Fruit fly (Drosophila melanogaster): Measurements from ENCODE around the gene CG9121.
A peak's percentile ranks its signal among the peaks of the same experiment; 100 is the strongest.

CG9121 gene

dm6 chr2L:5063936-5064335, 13.1 kb upstream of the CG9121 start (continued):
- TF ChIP-seq CG3281 (GFP tag; optimal IDR thresholded peaks at IDR 0.05), result no peak
- TF ChIP-seq CG17186 (GFP tag; optimal IDR thresholded peaks at IDR 0.05), result no peak
- peak; percentile 24 for TF ChIP-seq Nf-YC (tag; optimal IDR thresholded peaks at IDR 0.05)
- peak; percentile 44 for TF ChIP-seq CG4328 (GFP tag; optimal IDR thresholded peaks at IDR 0.05)
- no peak for TF ChIP-seq CG8359 (GFP tag; optimal IDR thresholded peaks at IDR 0.05; ENCODE audit: borderline replicate concordance)
- TF ChIP-seq CG14441 (GFP tag; IDR thresholded peaks at IDR 0.05), result no peak
- TF ChIP-seq Mad (GFP tag; optimal IDR thresholded peaks at IDR 0.05), result no peak
- no peak for TF ChIP-seq exex (tag; optimal IDR thresholded peaks at IDR 0.05)
- TF ChIP-seq seq (GFP tag; IDR thresholded peaks at IDR 0.05), result peak; percentile 43; the same call in 1 of the 2 replicates
- TF ChIP-seq yki (optimal IDR thresholded peaks at IDR 0.05), result no peak
- no peak for TF ChIP-seq zen2 (GFP tag; IDR thresholded peaks at IDR 0.05; ENCODE audit: partially characterized antibody)
- TF ChIP-seq CG14667 (GFP tag; IDR thresholded peaks at IDR 0.05), result no peak
- TF ChIP-seq Ravus (GFP tag; IDR thresholded peaks at IDR 0.05), result no peak
- no peak for TF ChIP-seq YL-1 (GFP tag; optimal IDR thresholded peaks at IDR 0.05)
- TF ChIP-seq CG4360 (GFP tag; IDR thresholded peaks at IDR 0.05), result no peak
- no peak for TF ChIP-seq Adf1 (GFP tag; IDR thresholded peaks at IDR 0.05)
- TF ChIP-seq amos (GFP tag; IDR thresholded peaks at IDR 0.05; ENCODE audit: partially characterized antibody), result no peak
- TF ChIP-seq HLH54F (GFP tag; optimal IDR thresholded peaks at IDR 0.05), result no peak
- TF ChIP-seq dpn (GFP tag; optimal IDR thresholded peaks at IDR 0.05), result no peak
- no peak for TF ChIP-seq CG1233 (GFP tag; optimal IDR thresholded peaks at IDR 0.05)
- no peak for TF ChIP-seq CG11560 (tag; IDR thresholded peaks at IDR 0.05)
- no peak for TF ChIP-seq Usf (GFP tag; optimal IDR thresholded peaks at IDR 0.05)
- TF ChIP-seq hth (optimal IDR thresholded peaks at IDR 0.05), result no peak
- no peak for TF ChIP-seq CG2116 (GFP tag; optimal IDR thresholded peaks at IDR 0.05)
- no peak for TF ChIP-seq CG14860 (GFP tag; IDR thresholded peaks at IDR 0.05; ENCODE audit: partially characterized antibody)
- no peak for TF ChIP-seq CG7271 (tag; optimal IDR thresholded peaks at IDR 0.05)
- TF ChIP-seq CG12942 (GFP tag; optimal IDR thresholded peaks at IDR 0.05), result no peak
- TF ChIP-seq CG11456 (GFP tag; IDR thresholded peaks at IDR 0.05), result no peak
- TF ChIP-seq CG13296 (GFP tag; optimal IDR thresholded peaks at IDR 0.05), result peak; percentile 29
- no peak for TF ChIP-seq TFAM (GFP tag; optimal IDR thresholded peaks at IDR 0.05)
- no peak for TF ChIP-seq Dad (GFP tag; optimal IDR thresholded peaks at IDR 0.05)
- TF ChIP-seq Side (GFP tag; optimal IDR thresholded peaks at IDR 0.05), result no peak
- no peak for TF ChIP-seq CG12744 (GFP tag; optimal IDR thresholded peaks at IDR 0.05)
- no peak for TF ChIP-seq lola (GFP tag; optimal IDR thresholded peaks at IDR 0.05)
- TF ChIP-seq mirr (GFP tag; optimal IDR thresholded peaks at IDR 0.05), result peak; percentile 44
- TF ChIP-seq Hr78 (GFP tag; optimal IDR thresholded peaks at IDR 0.05), result no peak
- TF ChIP-seq CG11398 (GFP tag; optimal IDR thresholded peaks at IDR 0.05), result no peak
- TF ChIP-seq CG9437 (GFP tag; optimal IDR thresholded peaks at IDR 0.05), result no peak
- TF ChIP-seq Meics (GFP tag; optimal IDR thresholded peaks at IDR 0.05), result no peak
- TF ChIP-seq Atf3 (GFP tag; optimal IDR thresholded peaks at IDR 0.05), result no peak
- TF ChIP-seq CG6791 (GFP tag; IDR thresholded peaks at IDR 0.05; ENCODE audit: partially characterized antibody), result no peak
- TF ChIP-seq hbn (GFP tag; IDR thresholded peaks at IDR 0.05; ENCODE audit: partially characterized antibody), result peak; percentile 33; the same call in 1 of the 2 replicates
- no peak for TF ChIP-seq Stat92E (GFP tag; optimal IDR thresholded peaks at IDR 0.05)
- no peak for TF ChIP-seq CG7928 (GFP tag; optimal IDR thresholded peaks at IDR 0.05)
- peak; percentile 52 for TF ChIP-seq Fer1 (GFP tag; optimal IDR thresholded peaks at IDR 0.05)
- TF ChIP-seq CG8765 (GFP tag; IDR thresholded peaks at IDR 0.05), result no peak
- peak; percentile 97 for TF ChIP-seq pfk (GFP tag; optimal IDR thresholded peaks at IDR 0.05)
- no peak for TF ChIP-seq emc (GFP tag; optimal IDR thresholded peaks at IDR 0.05)
- TF ChIP-seq stwl (tag; optimal IDR thresholded peaks at IDR 0.05), result no peak
- TF ChIP-seq Atf-2 (GFP tag; optimal IDR thresholded peaks at IDR 0.05), result no peak
- no peak for TF ChIP-seq bsh (GFP tag; optimal IDR thresholded peaks at IDR 0.05)

Data from whole organism, embryonic.